Fruit fly (Drosophila melanogaster): ENCODE results near the gene CG15506.

The CG15506 gene

dm6 chr3R:29704557-29704956 is 13.9 kb upstream of the CG15506 start:
- TF ChIP-seq CG9948 (tag; optimal IDR thresholded peaks at IDR 0.05), result no peak
- TF ChIP-seq CG8301 (tag; optimal IDR thresholded peaks at IDR 0.05), result no peak
- no peak for TF ChIP-seq CG10348 (GFP tag; IDR thresholded peaks at IDR 0.05)
- TF ChIP-seq CG17806 (tag; optimal IDR thresholded peaks at IDR 0.05), result no peak
- TF ChIP-seq Snoo (tag; optimal IDR thresholded peaks at IDR 0.05), result no peak
- TF ChIP-seq CG34367 (tag; optimal IDR thresholded peaks at IDR 0.05), result no peak

dm6 chr3R:29705789-29706303 is 12.6 kb upstream of the CG15506 start:
- TF ChIP-seq CG34367 (tag; optimal IDR thresholded peaks at IDR 0.05) (no peak), EcR (GFP tag; optimal IDR thresholded peaks at IDR 0.05) (no peak), CG10348 (GFP tag; IDR thresholded peaks at IDR 0.05) (no peak), CG8301 (tag; optimal IDR thresholded peaks at IDR 0.05) (no peak), CG13204 (GFP tag; optimal IDR thresholded peaks at IDR 0.05) (no peak), CG8159 (tag; optimal IDR thresholded peaks at IDR 0.05) (no peak), Pif1B (GFP tag; optimal IDR thresholded peaks at IDR 0.05) (no peak), D1 (tag; optimal IDR thresholded peaks at IDR 0.05) (no peak), rn (GFP tag; IDR thresholded peaks at IDR 0.05) (no peak), Pif1A (GFP tag; optimal IDR thresholded peaks at IDR 0.05) (no peak), CG14655 (GFP tag; optimal IDR thresholded peaks at IDR 0.05) (no peak), CG9948 (tag; optimal IDR thresholded peaks at IDR 0.05) (no peak), fd96Ca (GFP tag; IDR thresholded peaks at IDR 0.05) (no peak), CG17806 (tag; optimal IDR thresholded peaks at IDR 0.05) (no peak)

DNA sequence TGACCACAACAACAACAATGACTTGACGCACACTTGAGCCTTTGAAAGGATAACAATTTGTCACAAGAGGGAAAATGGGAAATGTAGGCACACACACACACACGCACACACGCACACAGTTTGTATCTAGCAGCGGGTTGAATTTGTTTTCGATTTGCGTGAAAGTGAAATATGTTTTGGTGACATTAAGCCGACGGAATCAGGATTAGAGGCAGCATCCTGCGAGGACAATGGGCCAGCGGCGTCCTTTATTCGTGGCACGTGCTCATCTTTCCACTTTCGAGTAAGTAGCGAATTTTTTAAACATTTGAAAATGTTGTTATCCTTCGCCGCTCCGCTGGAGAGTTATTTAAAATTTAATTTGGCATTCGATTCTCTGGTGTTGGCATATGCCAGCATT is 11.2 kb upstream of the CG15506 start:
- no peak for TF ChIP-seq CG12605 (GFP tag; IDR thresholded peaks at IDR 0.05)
- no peak for TF ChIP-seq fd96Ca (GFP tag; IDR thresholded peaks at IDR 0.05)
- TF ChIP-seq D1 (tag; optimal IDR thresholded peaks at IDR 0.05), result no peak
- no peak for TF ChIP-seq EcR (GFP tag; optimal IDR thresholded peaks at IDR 0.05)
- TF ChIP-seq CG14655 (GFP tag; optimal IDR thresholded peaks at IDR 0.05), result no peak
- TF ChIP-seq Snoo (tag; optimal IDR thresholded peaks at IDR 0.05), result no peak
- no peak for TF ChIP-seq rn (GFP tag; IDR thresholded peaks at IDR 0.05)
- TF ChIP-seq CG17806 (tag; optimal IDR thresholded peaks at IDR 0.05), result no peak
- no peak for TF ChIP-seq CG4496 (GFP tag; IDR thresholded peaks at IDR 0.05)
- no peak for TF ChIP-seq gl (tag; optimal IDR thresholded peaks at IDR 0.05)
- TF ChIP-seq CG32121 (GFP tag; IDR thresholded peaks at IDR 0.05), result no peak
- TF ChIP-seq Pif1B (GFP tag; optimal IDR thresholded peaks at IDR 0.05), result no peak
- no peak for TF ChIP-seq CG9948 (tag; optimal IDR thresholded peaks at IDR 0.05)
- TF ChIP-seq CG8301 (tag; optimal IDR thresholded peaks at IDR 0.05), result no peak
- no peak for TF ChIP-seq Pif1A (GFP tag; optimal IDR thresholded peaks at IDR 0.05)

- TF ChIP-seq EcR (GFP tag; optimal IDR thresholded peaks at IDR 0.05) (no peak), CG8301 (tag; optimal IDR thresholded peaks at IDR 0.05) (no peak), Pif1B (GFP tag; optimal IDR thresholded peaks at IDR 0.05) (no peak), Snoo (tag; optimal IDR thresholded peaks at IDR 0.05) (no peak), Pif1A (GFP tag; optimal IDR thresholded peaks at IDR 0.05) (no peak), Ets98B (GFP tag; IDR thresholded peaks at IDR 0.05) (no peak), CG15710 (tag; optimal IDR thresholded peaks at IDR 0.05) (no peak), rn (GFP tag; IDR thresholded peaks at IDR 0.05) (no peak), CG34367 (tag; optimal IDR thresholded peaks at IDR 0.05) (no peak), CG9948 (tag; optimal IDR thresholded peaks at IDR 0.05) (no peak), CG32121 (GFP tag; IDR thresholded peaks at IDR 0.05) (no peak), CG10348 (GFP tag; IDR thresholded peaks at IDR 0.05) (no peak), CG4496 (GFP tag; IDR thresholded peaks at IDR 0.05) (no peak), CG17806 (tag; optimal IDR thresholded peaks at IDR 0.05) (no peak)
Measured at dm6 chr3R:29708322-29708721, 10.1 kb upstream of the CG15506 start.

DNA sequence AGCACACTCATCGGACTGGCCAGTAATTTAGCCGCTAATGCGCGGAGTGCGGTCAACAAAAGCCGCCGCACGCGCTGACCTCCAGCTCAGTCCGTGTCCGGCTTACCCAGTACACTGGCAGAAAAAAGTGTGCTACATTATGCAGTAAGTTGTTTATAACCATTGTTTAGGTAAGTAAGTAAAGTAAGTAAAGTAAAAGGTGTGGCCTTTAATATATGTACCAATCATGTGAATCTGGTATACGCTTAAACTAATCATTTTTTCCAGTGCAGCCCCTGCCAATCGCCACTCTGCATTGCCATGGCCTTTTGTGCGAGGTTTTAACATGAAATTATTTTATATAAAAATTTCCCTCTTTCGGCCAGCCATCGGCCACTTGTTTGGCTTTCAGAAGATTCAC is 7.0 kb upstream of the CG15506 start:
- TF ChIP-seq CG34367 (tag; optimal IDR thresholded peaks at IDR 0.05) (no peak), CG8301 (tag; optimal IDR thresholded peaks at IDR 0.05) (no peak), CG15710 (tag; optimal IDR thresholded peaks at IDR 0.05) (no peak), CG8159 (tag; optimal IDR thresholded peaks at IDR 0.05) (no peak), rn (GFP tag; IDR thresholded peaks at IDR 0.05) (no peak), CG17806 (tag; optimal IDR thresholded peaks at IDR 0.05) (no peak), CG9948 (tag; optimal IDR thresholded peaks at IDR 0.05) (no peak), CG10348 (GFP tag; IDR thresholded peaks at IDR 0.05) (no peak), gl (tag; optimal IDR thresholded peaks at IDR 0.05) (no peak), Pif1B (GFP tag; optimal IDR thresholded peaks at IDR 0.05) (no peak), CG32121 (GFP tag; IDR thresholded peaks at IDR 0.05) (no peak), CG12605 (GFP tag; IDR thresholded peaks at IDR 0.05) (no peak), fd96Ca (GFP tag; IDR thresholded peaks at IDR 0.05) (no peak), EcR (GFP tag; optimal IDR thresholded peaks at IDR 0.05) (no peak), D1 (tag; optimal IDR thresholded peaks at IDR 0.05) (no peak), Pif1A (GFP tag; optimal IDR thresholded peaks at IDR 0.05) (no peak), CG4496 (GFP tag; IDR thresholded peaks at IDR 0.05) (no peak), CG13204 (GFP tag; optimal IDR thresholded peaks at IDR 0.05) (no peak)

dm6 chr3R:29714314-29714713 is 4.1 kb upstream of the CG15506 start, which contains the start of gene Obp99d:
Gene Obp99d (plus strand): TSS chr3R:29714505.
- TF ChIP-seq CG12605 (GFP tag; IDR thresholded peaks at IDR 0.05) (no peak), CG4496 (GFP tag; IDR thresholded peaks at IDR 0.05) (no peak), CG8301 (tag; optimal IDR thresholded peaks at IDR 0.05) (no peak), CG34367 (tag; optimal IDR thresholded peaks at IDR 0.05) (no peak), D1 (tag; optimal IDR thresholded peaks at IDR 0.05) (no peak), Ets98B (GFP tag; IDR thresholded peaks at IDR 0.05) (no peak), CG14655 (GFP tag; optimal IDR thresholded peaks at IDR 0.05) (no peak), CG13204 (GFP tag; optimal IDR thresholded peaks at IDR 0.05) (no peak), EcR (GFP tag; optimal IDR thresholded peaks at IDR 0.05) (no peak), CG10348 (GFP tag; IDR thresholded peaks at IDR 0.05) (no peak), CG15710 (tag; optimal IDR thresholded peaks at IDR 0.05) (no peak), Pif1B (GFP tag; optimal IDR thresholded peaks at IDR 0.05) (no peak), Pif1A (GFP tag; optimal IDR thresholded peaks at IDR 0.05) (no peak), Snoo (tag; optimal IDR thresholded peaks at IDR 0.05) (no peak), fd96Ca (GFP tag; IDR thresholded peaks at IDR 0.05) (no peak), CG8159 (tag; optimal IDR thresholded peaks at IDR 0.05) (no peak), CG17806 (tag; optimal IDR thresholded peaks at IDR 0.05) (no peak)
